Fruit fly (Drosophila melanogaster) whole organism, wandering third instar larva: ENCODE results near the gene CG6071.

Experiments used
- CG9705 ChIP-seq: fragments of 200-800 bp; sonication (Bioruptor generic); optimal IDR thresholded peaks from 2 replicates; lab custom pipeline; 2018; ENCODE audit warnings: missing biosample characterization, mild to moderate bottlenecking, missing genetic modification characterization
- Hr78 ChIP-seq: fragments of >200 bp; optimal IDR thresholded peaks from 2 replicates; lab custom pipeline; 2017; ENCODE audit warnings: missing biosample characterization, missing genetic modification characterization
- Vsx2 ChIP-seq: fragments of 200-300, 225-300 bp; sonication (Bioruptor generic); optimal IDR thresholded peaks from 2 replicates; lab custom pipeline; 2018; ENCODE audit warnings: missing biosample characterization, missing genetic modification characterization; ENCODE audit not compliant: partially characterized antibody
- psq ChIP-seq: fragments of 200-800 bp; sonication (Bioruptor generic); optimal IDR thresholded peaks from 3 replicates; lab custom pipeline; 2017; ENCODE audit warnings: missing biosample characterization, mild to moderate bottlenecking, missing genetic modification characterization, moderate library complexity
- usp ChIP-seq: fragments of >200 bp; optimal IDR thresholded peaks from 2 replicates; lab custom pipeline; 2017; ENCODE audit warnings: missing biosample characterization, missing genetic modification characterization

DNA sequence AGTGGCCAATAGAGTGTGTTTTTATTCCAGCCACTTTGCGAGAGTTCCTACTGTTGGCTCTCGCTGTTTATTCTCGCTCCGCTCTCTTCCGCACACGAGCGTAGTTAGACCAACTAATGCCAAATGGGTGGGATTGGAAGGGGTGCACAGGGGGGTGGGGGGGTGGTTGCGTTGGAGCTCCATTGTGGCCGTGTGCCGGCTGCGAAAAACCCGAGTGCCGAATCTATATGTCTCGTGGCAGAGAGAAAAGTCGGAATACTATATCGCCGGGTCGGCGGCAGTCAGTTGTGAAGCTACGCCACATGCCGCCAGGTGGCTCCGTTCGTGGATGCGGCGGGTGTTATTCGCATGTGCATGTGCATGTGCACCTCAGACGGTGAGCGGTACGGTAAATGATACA lies 44.7 kb downstream of the CG6071 start:
- TF ChIP-seq Hr78 (no peak), usp (GFP tag; lab: Kevin White, UChicago) (no peak), Vsx2 (no peak), psq (GFP tag; lab: Kevin White, UChicago) (no peak), CG9705 (GFP tag; lab: Kevin White, UChicago) (no peak)
